Fruit fly (Drosophila melanogaster) S2 (cell line): Measurements from ENCODE around the gene tth.

Experiments used
- CG8478 ChIP-seq: fragments of >200 bp; optimal IDR thresholded peaks from 2 replicates; lab custom pipeline; 2018
- CTCF ChIP-seq, 2 experiments: fragments of >200 bp; optimal IDR thresholded peaks; 2 replicates each; lab custom pipeline; 2018

- TF ChIP-seq CG8478 (lab: Kevin White, UChicago) (no peak), CTCF (optimal IDR thresholded peaks at IDR 0.05; lab: Kevin White, UChicago) (no peak)
These were observed 11.9 kb downstream of the tth start for dm6 chrX:13604499-13604898.
